Worm (Caenorhabditis elegans) whole organism, late embryonic: ENCODE data around the gene klp-3.

Experiments
- C38D4.7 ChIP-seq: fragments of 200-800 bp; sonication (Bioruptor generic); optimal IDR thresholded peaks from 2 replicates; lab custom pipeline; 2018; ENCODE audit warnings: mild to moderate bottlenecking, missing genetic modification characterization, moderate library complexity, missing compliant biosample characterization
- K09A11.1 ChIP-seq: sonication (generic microtip); optimal IDR thresholded peaks from 2 replicates; lab custom pipeline; 2017; ENCODE audit warnings: antibody characterized with exemption, mild to moderate bottlenecking, missing genetic modification characterization, missing compliant biosample characterization; ENCODE audit not compliant: insufficient read depth
- T23F11.4 ChIP-seq: fragments of 200-800 bp; sonication (Bioruptor generic); optimal IDR thresholded peaks from 2 replicates; lab custom pipeline; 2018; ENCODE audit warnings: mild to moderate bottlenecking, missing genetic modification characterization, missing compliant biosample characterization
- ama-1 ChIP-seq: fragments of 150-350 bp; optimal IDR thresholded peaks from 2 replicates; lab custom pipeline; 2014
- ceh-31 ChIP-seq: sonication (generic microtip); optimal IDR thresholded peaks from 2 replicates; lab custom pipeline; 2016; ENCODE audit warnings: missing genetic modification characterization, missing compliant biosample characterization
- ceh-34 ChIP-seq: sonication (generic microtip); optimal IDR thresholded peaks from 2 replicates; lab custom pipeline; 2016; ENCODE audit warnings: mild to moderate bottlenecking, missing genetic modification characterization, missing compliant biosample characterization
- ceh-45 ChIP-seq: fragments of 200-800 bp; sonication (Bioruptor generic); IDR thresholded peaks from 2 replicates; pipeline ENCODE4 v1.3.6; 2022; ENCODE audit warnings: missing genetic modification reagents, missing genetic modification characterization, missing compliant biosample characterization
- che-1 ChIP-seq: sonication (generic microtip); optimal IDR thresholded peaks from 2 replicates; lab custom pipeline; 2016; ENCODE audit warnings: mild to moderate bottlenecking, missing genetic modification characterization, missing compliant biosample characterization
- dmd-4 ChIP-seq: sonication (generic microtip); optimal IDR thresholded peaks from 2 replicates; lab custom pipeline; 2016; ENCODE audit warnings: borderline replicate concordance, missing genetic modification characterization, missing compliant biosample characterization
- elt-2 ChIP-seq: sonication (generic microtip); optimal IDR thresholded peaks from 2 replicates; lab custom pipeline; 2016; ENCODE audit warnings: missing genetic modification reagents, missing genetic modification characterization, missing compliant biosample characterization
- ets-4 ChIP-seq: sonication (generic microtip); optimal IDR thresholded peaks from 2 replicates; lab custom pipeline; 2016; ENCODE audit warnings: missing genetic modification characterization, missing compliant biosample characterization
- eyg-1 ChIP-seq: sonication (generic microtip); optimal IDR thresholded peaks from 2 replicates; lab custom pipeline; 2016; ENCODE audit warnings: missing genotype, missing genetic modification characterization, missing compliant biosample characterization
- fkh-10 ChIP-seq: fragments of 150-350 bp; optimal IDR thresholded peaks from 2 replicates; lab custom pipeline; 2014; ENCODE audit warnings: missing biosample characterization, missing genetic modification reagents, missing genetic modification characterization
- gmeb-2 ChIP-seq: sonication (generic microtip); optimal IDR thresholded peaks from 2 replicates; lab custom pipeline; 2016; ENCODE audit warnings: missing genetic modification characterization, inconsistent platforms, missing compliant biosample characterization
- hlh-13 ChIP-seq: fragments of 200-800 bp; sonication (Bioruptor generic); optimal IDR thresholded peaks from 2 replicates; lab custom pipeline; 2018; ENCODE audit warnings: mild to moderate bottlenecking, missing genetic modification characterization, missing compliant biosample characterization
- hlh-15 ChIP-seq: sonication (generic microtip); optimal IDR thresholded peaks from 2 replicates; lab custom pipeline; 2016; ENCODE audit warnings: missing genetic modification characterization, missing compliant biosample characterization
- hlh-30 ChIP-seq: sonication (generic microtip); optimal IDR thresholded peaks from 2 replicates; lab custom pipeline; 2017; ENCODE audit warnings: antibody characterized with exemption, missing genetic modification characterization, missing compliant biosample characterization; ENCODE audit not compliant: insufficient read depth
- lim-6 ChIP-seq: sonication (generic microtip); optimal IDR thresholded peaks from 2 replicates; lab custom pipeline; 2016; ENCODE audit warnings: missing genetic modification characterization, missing compliant biosample characterization
- mec-3 ChIP-seq: sonication (generic microtip); optimal IDR thresholded peaks from 2 replicates; lab custom pipeline; 2016; ENCODE audit warnings: borderline replicate concordance, missing genetic modification characterization, missing compliant biosample characterization
- nfya-1 ChIP-seq: sonication (generic microtip); optimal IDR thresholded peaks from 2 replicates; lab custom pipeline; 2017; ENCODE audit warnings: missing genetic modification characterization, mild to moderate bottlenecking, missing compliant biosample characterization, antibody characterized with exemption, moderate library complexity
- pha-2 ChIP-seq: sonication (generic microtip); optimal IDR thresholded peaks from 2 replicates; lab custom pipeline; 2017; ENCODE audit warnings: mild to moderate bottlenecking, missing genetic modification characterization, missing compliant biosample characterization
- pha-4 ChIP-seq: fragments of 150-350 bp; optimal IDR thresholded peaks from 2 replicates; lab custom pipeline; 2018; ENCODE audit warnings: missing biosample characterization, missing genetic modification reagents, missing genetic modification characterization
- pqm-1 ChIP-seq: sonication (generic microtip); optimal IDR thresholded peaks from 2 replicates; lab custom pipeline; 2016; ENCODE audit warnings: missing genetic modification characterization, missing compliant biosample characterization
- pros-1 ChIP-seq: fragments of 150-350 bp; optimal IDR thresholded peaks from 2 replicates; lab custom pipeline; 2014; ENCODE audit warnings: missing biosample characterization, missing genetic modification reagents, missing genetic modification characterization
- ref-2 ChIP-seq: sonication (generic microtip); optimal IDR thresholded peaks from 2 replicates; lab custom pipeline; 2016; ENCODE audit warnings: missing genetic modification characterization, missing compliant biosample characterization
- rnt-1 ChIP-seq: sonication (generic microtip); optimal IDR thresholded peaks from 2 replicates; lab custom pipeline; 2016; ENCODE audit warnings: missing genetic modification characterization, missing compliant biosample characterization
- sdc-2 ChIP-seq: sonication (generic microtip); optimal IDR thresholded peaks from 2 replicates; lab custom pipeline; 2016; ENCODE audit warnings: missing genotype, missing genetic modification characterization, missing compliant biosample characterization
- sox-4 ChIP-seq: sonication (generic microtip); optimal IDR thresholded peaks from 2 replicates; lab custom pipeline; 2017; ENCODE audit warnings: mild to moderate bottlenecking, missing genetic modification characterization, inconsistent platforms, missing compliant biosample characterization
- tbx-2 ChIP-seq: sonication (generic microtip); optimal IDR thresholded peaks from 2 replicates; lab custom pipeline; 2016; ENCODE audit warnings: missing genetic modification characterization, missing compliant biosample characterization
- tbx-7 ChIP-seq: sonication (generic microtip); optimal IDR thresholded peaks from 2 replicates; lab custom pipeline; 2016; ENCODE audit warnings: missing genotype, missing genetic modification characterization, missing compliant biosample characterization
- ttx-3 ChIP-seq: sonication (generic microtip); optimal IDR thresholded peaks from 2 replicates; lab custom pipeline; 2016; ENCODE audit warnings: missing genetic modification reagents, missing genetic modification characterization, missing compliant biosample characterization
- unc-3 ChIP-seq, 2 experiments: fragments of 200-800 bp in 1 of 2; sonication (Bioruptor generic) in 1 of 2; sonication (generic microtip) in 1 of 2; conservative IDR thresholded peaks in 1 of 2; optimal IDR thresholded peaks in 1 of 2; 2 replicates each; pipeline versions ENCODE4 v1.3.6 to Lab custom; 2016 to 2022; ENCODE audit warnings: missing compliant biosample characterization in 2 of 2, missing genetic modification characterization in 2 of 2, missing genetic modification reagents in 1 of 2
- unc-42 ChIP-seq: sonication (generic microtip); optimal IDR thresholded peaks from 2 replicates; lab custom pipeline; 2016; ENCODE audit warnings: missing genotype, missing genetic modification characterization, missing compliant biosample characterization
- unc-55 ChIP-seq: sonication (generic microtip); optimal IDR thresholded peaks from 2 replicates; lab custom pipeline; 2017; ENCODE audit warnings: missing biosample characterization, missing genetic modification reagents, missing genetic modification characterization
- unc-86 ChIP-seq: sonication (generic microtip); optimal IDR thresholded peaks from 2 replicates; lab custom pipeline; 2016; ENCODE audit warnings: missing genetic modification characterization, missing compliant biosample characterization
- zip-5 ChIP-seq: sonication (generic microtip); optimal IDR thresholded peaks from 2 replicates; lab custom pipeline; 2016; ENCODE audit warnings: missing genetic modification characterization, missing compliant biosample characterization

Gene klp-3

ce11 chrII:7860221-7860928 is 18.2 kb downstream of the klp-3 start, which contains the start of gene lin-5:
Gene lin-5 (plus strand): TSS chrII:7860574.
- TF ChIP-seq lim-6 (no peak), ceh-34 (tag; lab: Kevin White, UChicago) (peak; percentile 36), pha-4 (no peak), ama-1 (lab: Kevin White, UChicago) (no peak), hlh-13 (GFP tag; lab: Kevin White, UChicago) (no peak), unc-55 (GFP tag; lab: Kevin White, UChicago) (peak; percentile 30), nfya-1 (tag; lab: Kevin White, UChicago) (peak; percentile 40), ceh-31 (tag; lab: Kevin White, UChicago) (peak; percentile 68), dmd-4 (tag; lab: Kevin White, UChicago) (no peak), T23F11.4 (GFP tag; lab: Kevin White, UChicago) (no peak), rnt-1 (tag; lab: Kevin White, UChicago) (no peak), ref-2 (tag; lab: Kevin White, UChicago) (peak; percentile 36), mec-3 (tag; lab: Kevin White, UChicago) (no peak), pha-2 (tag; lab: Kevin White, UChicago) (no peak), sox-4 (no peak), tbx-2 (peak; percentile 24), pqm-1 (no peak), eyg-1 (no peak)

ce11 chrII:7863480-7864125 is 21.4 kb downstream of the klp-3 start:
- no peak for TF ChIP-seq zip-5 (tag; lab: Kevin White, UChicago)
- peak; percentile 29 for TF ChIP-seq K09A11.1 (tag; lab: Kevin White, UChicago)
- TF ChIP-seq sdc-2 (tag; lab: Kevin White, UChicago) = no peak
- no peak for TF ChIP-seq ama-1 (lab: Kevin White, UChicago)
- no peak for TF ChIP-seq ttx-3 (tag; lab: Kevin White, UChicago)

- TF ChIP-seq ets-4 (no peak), gmeb-2 (tag; lab: Kevin White, UChicago) (no peak), elt-2 (tag; lab: Kevin White, UChicago) (peak; percentile 15), nfya-1 (tag; lab: Kevin White, UChicago) (peak; percentile 12), hlh-30 (tag; lab: Kevin White, UChicago) (no peak)
These were observed 22.1 kb downstream of the klp-3 start, which contains the start of gene ostb-1 for ce11 chrII:7864207-7864606. Gene ostb-1 (plus strand): TSS chrII:7864507.

- TF ChIP-seq che-1 (tag; lab: Kevin White, UChicago) (no peak), unc-42 (tag; lab: Kevin White, UChicago) (no peak), C38D4.7 (GFP tag; lab: Kevin White, UChicago) (no peak), ceh-45 (GFP tag; lab: Robert Waterston, UW) (no peak), lim-6 (no peak), unc-86 (no peak), tbx-7 (tag; lab: Kevin White, UChicago) (no peak), pros-1 (tag; lab: Kevin White, UChicago) (no peak), pha-2 (tag; lab: Kevin White, UChicago) (no peak), unc-3 (GFP tag; conservative IDR thresholded peaks at IDR 0.05; lab: Robert Waterston, UW) (no peak), unc-3 (tag; optimal IDR thresholded peaks at IDR 0.05; lab: Kevin White, UChicago) (no peak), nfya-1 (tag; lab: Kevin White, UChicago) (no peak), fkh-10 (GFP tag; lab: Kevin White, UChicago) (no peak), hlh-15 (no peak)
- TF ChIP-seq, all 69 proteins: peak for 0
These were observed 22.7 kb downstream of the klp-3 start for ce11 chrII:7864892-7865291.
